Fruit fly (Drosophila melanogaster) whole organism, pupa: Measurements from ENCODE around the gene Cp38.
A peak's percentile ranks its signal among the peaks of the same experiment; 100 is the strongest.

ENCODE experiments used
- CG10348 ChIP-seq: fragments of 200-800 bp; sonication (Bioruptor generic); IDR thresholded peaks from 2 replicates; pipeline ENCODE4 v1.3.6; 2022; ENCODE audit warnings: missing biosample characterization, missing genetic modification characterization
- CG14655 ChIP-seq: fragments of 200-800 bp; sonication (Bioruptor generic); optimal IDR thresholded peaks from 3 replicates; lab custom pipeline; 2017; ENCODE audit warnings: mild to moderate bottlenecking, missing biosample characterization, missing genetic modification reagents, missing genetic modification characterization
- CG8159 ChIP-seq: fragments of 200-800 bp; sonication (Bioruptor generic); optimal IDR thresholded peaks from 3 replicates; lab custom pipeline; 2018; ENCODE audit warnings: missing biosample characterization, mild to moderate bottlenecking, missing genetic modification characterization, moderate library complexity
- CG9948 ChIP-seq: fragments of 200-800 bp; sonication (Bioruptor generic); optimal IDR thresholded peaks from 2 replicates; lab custom pipeline; 2018; ENCODE audit warnings: missing biosample characterization, mild to moderate bottlenecking, missing genetic modification characterization, moderate library complexity
- EcR ChIP-seq: fragments of 200-800 bp; sonication (Bioruptor generic); optimal IDR thresholded peaks from 3 replicates; lab custom pipeline; 2019; ENCODE audit warnings: missing biosample characterization, missing genetic modification characterization, mild to moderate bottlenecking, moderate library complexity, missing genetic modification reagents
- Pif1A ChIP-seq: fragments of 200-800 bp; sonication (Bioruptor generic); optimal IDR thresholded peaks from 3 replicates; lab custom pipeline; 2016; ENCODE audit warnings: missing biosample characterization, missing genetic modification characterization
- Pif1B ChIP-seq: fragments of 200-800 bp; sonication (Bioruptor generic); optimal IDR thresholded peaks from 3 replicates; lab custom pipeline; 2016; ENCODE audit warnings: missing biosample characterization, missing genetic modification characterization
- Snoo ChIP-seq: fragments of 200-800 bp; sonication (Bioruptor generic); optimal IDR thresholded peaks from 3 replicates; lab custom pipeline; 2017; ENCODE audit warnings: missing biosample characterization, mild to moderate bottlenecking, missing genetic modification characterization, inconsistent platforms
- gl ChIP-seq: fragments of 200-800 bp; sonication (Bioruptor generic); optimal IDR thresholded peaks from 2 replicates; lab custom pipeline; 2018; ENCODE audit warnings: missing biosample characterization, mild to moderate bottlenecking, missing genetic modification characterization

DNA sequence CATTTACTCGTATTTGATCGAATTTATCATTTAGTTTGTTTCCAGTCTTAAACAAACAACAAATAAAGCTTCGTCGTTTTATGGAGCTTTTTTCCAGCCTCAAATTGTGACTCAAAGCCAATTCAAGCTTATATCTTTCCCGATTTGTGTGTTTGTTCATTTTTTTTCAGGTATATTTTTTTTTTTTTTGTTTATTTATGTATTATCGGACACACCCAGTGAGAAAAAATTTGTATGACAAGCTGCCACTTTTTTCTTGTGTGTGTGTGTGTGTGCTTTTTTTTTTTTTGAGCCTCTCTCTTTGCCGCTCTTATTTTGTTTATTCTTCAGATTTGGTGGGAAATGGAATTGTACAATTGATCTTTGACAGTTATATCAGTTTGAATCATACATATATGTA is 40.9 kb downstream of the Cp38 start:
- TF ChIP-seq CG14655 (GFP tag; lab: Kevin White, UChicago) (no peak), Snoo (tag; lab: Kevin White, UChicago) (no peak), CG8159 (tag; lab: Kevin White, UChicago) (no peak), gl (tag; lab: Kevin White, UChicago) (no peak), Pif1B (GFP tag; lab: Kevin White, UChicago) (no peak), EcR (GFP tag; lab: Kevin White, UChicago) (no peak), CG10348 (no peak), Pif1A (GFP tag; lab: Kevin White, UChicago) (peak; percentile 8), CG9948 (no peak)
